Fruit fly (Drosophila melanogaster): Measurements from ENCODE around the gene CG34296.

DNA sequence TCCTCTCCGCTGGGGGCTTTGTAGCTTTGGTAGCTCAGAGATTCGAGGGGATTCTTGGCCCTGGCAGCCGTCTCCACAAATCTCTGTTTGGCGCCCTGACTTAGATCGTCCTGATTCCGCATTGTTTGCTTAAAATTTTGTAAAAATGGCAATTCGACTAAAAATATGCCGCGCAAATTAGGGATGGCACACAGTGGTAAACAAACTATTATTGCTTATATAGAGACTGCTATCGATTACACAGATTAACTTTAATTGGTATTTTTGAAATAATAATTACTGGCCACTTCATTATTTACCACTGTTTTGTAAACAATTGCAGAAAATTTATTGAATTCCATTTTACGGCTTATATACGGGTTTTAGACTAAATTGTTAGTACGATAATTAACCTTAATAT, 2.4 kb downstream of the CG34296 start, which contains the start of the genes Naa40 and CG18731:
- TF ChIP-seq psq (optimal IDR thresholded peaks at IDR 0.05) = no peak
- no peak for TF ChIP-seq ttk (optimal IDR thresholded peaks at IDR 0.05)
- TF ChIP-seq Sin3A (optimal IDR thresholded peaks at IDR 0.05) = no peak
- TF ChIP-seq Myc (optimal IDR thresholded peaks at IDR 0.05) = no peak
- TF ChIP-seq h (optimal IDR thresholded peaks at IDR 0.05) = no peak
- no peak for TF ChIP-seq insv (optimal IDR thresholded peaks at IDR 0.05)
